Fruit fly (Drosophila melanogaster): ENCODE results near the gene CG32645.

dm6 chrX:13089375-13089774 lies 49.6 kb upstream of the CG32645 start:
- TF ChIP-seq bab1 (GFP tag; optimal IDR thresholded peaks at IDR 0.05) (no peak), Mnt (GFP tag; optimal IDR thresholded peaks at IDR 0.05) (no peak), cnc (optimal IDR thresholded peaks at IDR 0.05) (no peak), CG7045 (GFP tag; optimal IDR thresholded peaks at IDR 0.05) (no peak)

All from whole organism, adult.